Worm (Caenorhabditis elegans) whole organism, young adult: Measurements from ENCODE around the gene amt-2.

Experiments
- B0035.1 ChIP-seq: sonication (generic microtip); optimal IDR thresholded peaks from 2 replicates; lab custom pipeline; 2016; ENCODE audit warnings: missing genetic modification characterization, mild to moderate bottlenecking, missing compliant biosample characterization, missing genotype, missing genetic modification reagents
- F23B12.7 ChIP-seq: sonication (generic microtip); optimal IDR thresholded peaks from 2 replicates; lab custom pipeline; 2017; ENCODE audit warnings: missing genetic modification characterization, mild to moderate bottlenecking, missing compliant biosample characterization, antibody characterized with exemption, moderate library complexity; ENCODE audit not compliant: insufficient read depth
- F52B5.7 ChIP-seq: sonication (generic microtip); optimal IDR thresholded peaks from 2 replicates; lab custom pipeline; 2016; ENCODE audit warnings: mild to moderate bottlenecking, missing genetic modification characterization, missing compliant biosample characterization
- K12H6.12 ChIP-seq: fragments of 200-800 bp; sonication (Bioruptor generic); optimal IDR thresholded peaks from 2 replicates; lab custom pipeline; 2018; ENCODE audit warnings: mild to moderate bottlenecking, missing genetic modification characterization, missing compliant biosample characterization
- T07F8.4 ChIP-seq: sonication (generic microtip); optimal IDR thresholded peaks from 2 replicates; lab custom pipeline; 2016; ENCODE audit warnings: mild to moderate bottlenecking, missing genetic modification characterization, moderate library complexity, missing compliant biosample characterization
- Y53F4B.3 ChIP-seq: fragments of 200-800 bp; sonication (Bioruptor generic); IDR thresholded peaks from 2 replicates; pipeline ENCODE4 v1.3.6; 2022; ENCODE audit warnings: missing genetic modification reagents, missing genetic modification characterization, missing compliant biosample characterization
- Y67H2A.10 ChIP-seq: fragments of 200-800 bp; sonication (Bioruptor generic); conservative IDR thresholded peaks from 2 replicates; pipeline ENCODE4 v1.3.6; 2022; ENCODE audit warnings: missing genetic modification reagents, missing genetic modification characterization, missing compliant biosample characterization
- Y79H2A.3 ChIP-seq: fragments of 200-800 bp; sonication (Bioruptor generic); conservative IDR thresholded peaks from 2 replicates; pipeline ENCODE4 v1.3.6; 2022; ENCODE audit warnings: missing genetic modification reagents, missing genetic modification characterization, missing compliant biosample characterization
- akir-1 ChIP-seq: fragments of 200-800 bp; sonication (Bioruptor generic); optimal IDR thresholded peaks from 2 replicates; lab custom pipeline; 2018; ENCODE audit warnings: mild to moderate bottlenecking, missing genetic modification characterization, moderate library complexity, missing compliant biosample characterization
- aptf-2 ChIP-seq: fragments of 200-800 bp; sonication (Bioruptor generic); conservative IDR thresholded peaks from 2 replicates; pipeline ENCODE4 v1.3.6; 2022; ENCODE audit warnings: missing genetic modification reagents, missing genetic modification characterization, missing compliant biosample characterization
- atf-7 ChIP-seq: sonication (generic microtip); optimal IDR thresholded peaks from 2 replicates; lab custom pipeline; 2017; ENCODE audit warnings: mild to moderate bottlenecking, missing genetic modification characterization, missing compliant biosample characterization
- athp-1 ChIP-seq: sonication (generic microtip); optimal IDR thresholded peaks from 2 replicates; lab custom pipeline; 2017; ENCODE audit warnings: mild to moderate bottlenecking, missing genetic modification characterization, missing compliant biosample characterization
- attf-5 ChIP-seq: fragments of 200-800 bp; sonication (Bioruptor generic); optimal IDR thresholded peaks from 2 replicates; lab custom pipeline; 2018; ENCODE audit warnings: mild to moderate bottlenecking, missing genetic modification characterization, missing compliant biosample characterization
- bed-2 ChIP-seq: fragments of 200-800 bp; sonication (Bioruptor generic); IDR thresholded peaks from 2 replicates; pipeline ENCODE4 v1.3.6; 2022; ENCODE audit warnings: missing genetic modification reagents, missing genetic modification characterization, missing compliant biosample characterization
- ceh-79 ChIP-seq: sonication (generic microtip); optimal IDR thresholded peaks from 2 replicates; lab custom pipeline; 2017; ENCODE audit warnings: mild to moderate bottlenecking, missing genetic modification characterization, missing compliant biosample characterization
- efl-1 ChIP-seq: fragments of 150-350 bp; optimal IDR thresholded peaks from 2 replicates; lab custom pipeline; 2014; ENCODE audit warnings: missing biosample characterization, missing genetic modification reagents, missing genetic modification characterization
- egl-18 ChIP-seq: fragments of 200-800 bp; sonication (Bioruptor generic); IDR thresholded peaks from 2 replicates; pipeline ENCODE4 v1.3.6; 2022; ENCODE audit warnings: missing genetic modification reagents, missing genetic modification characterization, missing compliant biosample characterization
- egl-44 ChIP-seq: fragments of 200-800 bp; sonication (Bioruptor generic); IDR thresholded peaks from 2 replicates; pipeline ENCODE4 v1.3.6; 2022; ENCODE audit warnings: missing genetic modification reagents, missing genetic modification characterization, missing compliant biosample characterization
- fkh-3 ChIP-seq: sonication (generic microtip); optimal IDR thresholded peaks from 2 replicates; lab custom pipeline; 2016; ENCODE audit warnings: mild to moderate bottlenecking, missing genetic modification characterization, missing compliant biosample characterization
- hlh-26 ChIP-seq: fragments of 200-800 bp; sonication (Bioruptor generic); conservative IDR thresholded peaks from 2 replicates; pipeline ENCODE4 v1.3.6; 2022; ENCODE audit warnings: missing genetic modification reagents, missing genetic modification characterization, missing compliant biosample characterization
- lag-1 ChIP-seq: fragments of 200-800 bp; sonication (Bioruptor generic); IDR thresholded peaks from 2 replicates; pipeline ENCODE4 v1.3.6; 2022; ENCODE audit warnings: missing genetic modification reagents, missing genetic modification characterization, missing compliant biosample characterization
- let-526 ChIP-seq: fragments of 200-800 bp; sonication (Bioruptor generic); IDR thresholded peaks from 2 replicates; pipeline ENCODE4 v1.3.6; 2022; ENCODE audit warnings: missing genetic modification reagents, missing genetic modification characterization, missing compliant biosample characterization
- lin-26 ChIP-seq: fragments of 200-800 bp; sonication (Bioruptor generic); IDR thresholded peaks from 2 replicates; pipeline ENCODE4 v1.3.6; 2022; ENCODE audit warnings: missing genetic modification reagents, missing genetic modification characterization, missing compliant biosample characterization
- lir-1 ChIP-seq: fragments of 200-800 bp; sonication (Bioruptor generic); conservative IDR thresholded peaks from 2 replicates; pipeline ENCODE4 v1.3.6; 2022; ENCODE audit warnings: missing genetic modification reagents, missing genetic modification characterization, missing compliant biosample characterization
- madf-3 ChIP-seq: fragments of 200-800 bp; sonication (Bioruptor generic); IDR thresholded peaks from 2 replicates; pipeline ENCODE4 v1.3.6; 2022; ENCODE audit warnings: missing genetic modification reagents, missing genetic modification characterization, missing compliant biosample characterization
- madf-8 ChIP-seq: fragments of 200-800 bp; sonication (Bioruptor generic); conservative IDR thresholded peaks from 2 replicates; pipeline ENCODE4 v1.3.6; 2022; ENCODE audit warnings: missing genetic modification reagents, missing genetic modification characterization, missing compliant biosample characterization
- mcd-1 ChIP-seq: fragments of 200-800 bp; sonication (Bioruptor generic); IDR thresholded peaks from 2 replicates; pipeline ENCODE4 v1.3.6; 2022; ENCODE audit warnings: missing genetic modification reagents, missing genetic modification characterization, missing compliant biosample characterization
- mes-4 ChIP-seq: sonication (generic microtip); optimal IDR thresholded peaks from 2 replicates; lab custom pipeline; 2016; ENCODE audit warnings: missing genotype, missing genetic modification characterization, missing compliant biosample characterization
- nhr-27 ChIP-seq: fragments of 200-800 bp; sonication (Bioruptor generic); optimal IDR thresholded peaks from 2 replicates; lab custom pipeline; 2018; ENCODE audit warnings: mild to moderate bottlenecking, missing genetic modification characterization, moderate library complexity, missing compliant biosample characterization
- nhr-90 ChIP-seq: sonication (generic microtip); optimal IDR thresholded peaks from 2 replicates; lab custom pipeline; 2016; ENCODE audit warnings: missing genotype, mild to moderate bottlenecking, missing genetic modification characterization, missing compliant biosample characterization
- repo-1 ChIP-seq: sonication (generic microtip); optimal IDR thresholded peaks from 2 replicates; lab custom pipeline; 2017; ENCODE audit warnings: mild to moderate bottlenecking, missing genetic modification characterization, missing compliant biosample characterization
- snpc-1.1 ChIP-seq: sonication (generic microtip); optimal IDR thresholded peaks from 2 replicates; lab custom pipeline; 2017; ENCODE audit warnings: missing genetic modification characterization, mild to moderate bottlenecking, missing compliant biosample characterization, antibody characterized with exemption, moderate library complexity, missing genotype, missing genetic modification reagents; ENCODE audit not compliant: insufficient read depth
- snpc-4 ChIP-seq, 5 experiments: fragments of 150-350 bp in 1 of 5; sonication (generic microtip) in 4 of 5; optimal IDR thresholded peaks; 2 replicates each; lab custom pipeline; 2014 to 2018; ENCODE audit warnings: missing genetic modification characterization in 5 of 5, missing biosample characterization in 3 of 5, antibody characterized with exemption in 2 of 5, mild to moderate bottlenecking in 2 of 5, missing compliant biosample characterization in 2 of 5, missing genotype in 2 of 5, moderate library complexity in 2 of 5, missing genetic modification reagents in 1 of 5
- unc-62 ChIP-seq: fragments of 150-350 bp; optimal IDR thresholded peaks from 2 replicates; lab custom pipeline; 2014; ENCODE audit warnings: missing biosample characterization, missing genetic modification reagents, missing genetic modification characterization
- ztf-6 ChIP-seq: fragments of 200-800 bp; sonication (Bioruptor generic); IDR thresholded peaks from 2 replicates; pipeline ENCODE4 v1.3.6; 2022; ENCODE audit warnings: missing genetic modification reagents, missing genetic modification characterization, missing compliant biosample characterization

amt-2 gene

DNA sequence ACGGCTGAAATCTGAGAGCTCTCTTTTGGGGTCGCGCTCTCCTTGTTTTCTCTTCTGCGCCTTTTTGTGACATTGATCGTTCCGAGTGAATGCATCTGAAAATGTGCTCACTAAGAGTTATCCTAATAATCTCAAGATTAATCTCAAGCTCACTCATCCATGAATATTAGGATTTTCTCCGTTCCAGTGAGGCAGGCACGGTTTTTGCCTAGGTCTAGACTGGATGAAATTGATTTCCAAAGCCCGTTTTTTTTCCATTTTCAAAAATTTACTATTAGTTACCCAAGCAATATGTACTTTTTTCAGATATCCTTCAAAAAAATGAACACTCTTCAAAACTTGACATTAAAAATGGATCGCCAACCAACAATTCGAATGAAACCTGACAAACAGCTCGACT is at the start of gene amt-2:
Gene amt-2 (plus strand): TSS at position 301 of the 400 bp plus-strand sequence.
- TF ChIP-seq unc-62 (GFP tag; lab: Kevin White, UChicago) = no peak
- TF ChIP-seq aptf-2 (GFP tag; lab: Robert Waterston, UW) = no peak
- TF ChIP-seq akir-1 = no peak
- no peak for TF ChIP-seq athp-1 (tag; lab: Kevin White, UChicago)
- no peak for TF ChIP-seq fkh-3 (tag; lab: Kevin White, UChicago)
- TF ChIP-seq B0035.1 (tag; lab: Kevin White, UChicago) = no peak
- TF ChIP-seq ztf-6 (GFP tag; lab: Robert Waterston, UW) = no peak
- no peak for TF ChIP-seq bed-2 (GFP tag; lab: Robert Waterston, UW)
- no peak for TF ChIP-seq repo-1 (tag; lab: Kevin White, UChicago)
- TF ChIP-seq ceh-79 = no peak
- no peak for TF ChIP-seq nhr-90
- no peak for TF ChIP-seq mes-4 (tag; lab: Kevin White, UChicago)
- no peak for TF ChIP-seq nhr-27 (tag; lab: Kevin White, UChicago)
- no peak for TF ChIP-seq snpc-4 (GFP tag; optimal IDR thresholded peaks at IDR 0.05; lab: Kevin White, UChicago)
- no peak for TF ChIP-seq snpc-4 (tag; optimal IDR thresholded peaks at IDR 0.05; lab: Kevin White, UChicago)
- TF ChIP-seq mcd-1 (GFP tag; lab: Robert Waterston, UW) = no peak

DNA sequence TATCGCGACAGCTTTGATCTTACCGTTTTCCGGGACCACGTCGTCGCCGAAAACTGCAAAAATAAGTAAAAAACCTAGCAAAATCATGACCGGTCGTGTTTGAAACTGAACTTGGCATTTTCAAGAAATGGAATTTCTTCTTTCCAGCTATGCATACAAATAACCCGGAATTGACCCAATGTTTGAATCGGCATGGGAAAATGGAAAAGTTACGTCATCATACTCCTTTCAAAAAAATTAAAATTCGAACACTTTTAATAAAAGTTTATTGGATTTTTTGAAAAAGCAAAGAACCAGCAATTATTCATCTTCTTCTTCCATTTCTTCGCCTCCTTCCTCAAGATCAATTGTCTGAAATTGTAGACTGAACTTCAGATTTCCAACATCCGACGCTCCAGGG is 47.8 kb upstream of the amt-2 start, which contains the start of gene K10D11.4:
Gene K10D11.4 (minus strand): TSS at position 101 of the 400 bp plus-strand sequence.
- TF ChIP-seq snpc-4 (GFP tag; optimal IDR thresholded peaks at IDR 0.05; lab: Kevin White, UChicago) (no peak), snpc-4 (tag; optimal IDR thresholded peaks at IDR 0.05; lab: Kevin White, UChicago) (no peak), Y53F4B.3 (GFP tag; lab: Robert Waterston, UW) (no peak), atf-7 (no peak), Y79H2A.3 (no peak), lin-26 (no peak), egl-44 (no peak), madf-8 (GFP tag; lab: Robert Waterston, UW) (no peak), attf-5 (GFP tag; lab: Kevin White, UChicago) (no peak), T07F8.4 (tag; lab: Kevin White, UChicago) (no peak), bed-2 (GFP tag; lab: Robert Waterston, UW) (no peak), aptf-2 (GFP tag; lab: Robert Waterston, UW) (no peak), K12H6.12 (tag; lab: Kevin White, UChicago) (no peak), let-526 (GFP tag; lab: Robert Waterston, UW) (no peak), Y67H2A.10 (GFP tag; lab: Robert Waterston, UW) (no peak), lir-1 (GFP tag; lab: Robert Waterston, UW) (no peak), madf-3 (GFP tag; lab: Robert Waterston, UW) (no peak)

DNA sequence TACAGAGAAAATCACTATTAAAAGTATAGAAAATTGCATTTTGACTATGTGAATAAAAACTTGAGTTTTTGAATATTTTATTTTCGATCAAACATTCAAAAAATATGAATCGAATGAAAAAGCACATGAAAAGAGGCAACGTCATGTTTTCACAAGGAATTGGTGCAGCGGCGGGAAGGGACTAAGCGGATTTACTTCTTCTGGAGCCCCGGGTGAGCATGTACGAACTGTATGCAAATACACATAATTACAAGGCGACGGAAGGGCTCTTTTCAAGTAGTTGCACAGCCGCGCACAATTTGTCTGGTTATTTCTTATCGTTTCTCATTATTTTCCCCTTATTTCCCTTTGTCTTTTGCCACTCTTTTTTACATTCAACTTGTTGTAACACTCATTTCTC is 46.3 kb upstream of the amt-2 start, which contains the start of gene K10D11.7:
Gene K10D11.7 (minus strand): TSS at position 101 of the 400 bp plus-strand sequence.
- TF ChIP-seq egl-18 (GFP tag; lab: Robert Waterston, UW) (no peak), Y67H2A.10 (GFP tag; lab: Robert Waterston, UW) (no peak), efl-1 (GFP tag; lab: Kevin White, UChicago) (no peak), F23B12.7 (tag; lab: Kevin White, UChicago) (no peak), F52B5.7 (no peak), snpc-1.1 (tag; lab: Kevin White, UChicago) (no peak), hlh-26 (GFP tag; lab: Robert Waterston, UW) (no peak), lag-1 (GFP tag; lab: Robert Waterston, UW) (no peak), Y53F4B.3 (GFP tag; lab: Robert Waterston, UW) (no peak)
- TF ChIP-seq, all 124 proteins: peak for 0
